Worm (Caenorhabditis elegans) whole organism, young adult: ENCODE results near the gene shc-3.

Source experiments
- B0035.1 ChIP-seq: sonication (generic microtip); optimal IDR thresholded peaks from 2 replicates; lab custom pipeline; 2016; ENCODE audit warnings: missing genetic modification characterization, mild to moderate bottlenecking, missing compliant biosample characterization, missing genotype, missing genetic modification reagents
- D2030.7 ChIP-seq: fragments of 200-800 bp; sonication (Bioruptor generic); IDR thresholded peaks from 2 replicates; pipeline ENCODE4 v1.3.6; 2022; ENCODE audit warnings: missing genetic modification reagents, missing genetic modification characterization, missing compliant biosample characterization
- F22D6.2 ChIP-seq: sonication (generic microtip); optimal IDR thresholded peaks from 2 replicates; lab custom pipeline; 2016; ENCODE audit warnings: mild to moderate bottlenecking, missing genetic modification characterization, missing compliant biosample characterization
- F23B12.7 ChIP-seq: sonication (generic microtip); optimal IDR thresholded peaks from 2 replicates; lab custom pipeline; 2017; ENCODE audit warnings: missing genetic modification characterization, mild to moderate bottlenecking, missing compliant biosample characterization, antibody characterized with exemption, moderate library complexity; ENCODE audit not compliant: insufficient read depth
- F37B4.10 ChIP-seq: fragments of 200-800 bp; sonication (Bioruptor generic); IDR thresholded peaks from 2 replicates; pipeline ENCODE4 v1.3.6; 2022; ENCODE audit warnings: missing genetic modification characterization, missing compliant biosample characterization
- F49E8.2 ChIP-seq: sonication (generic microtip); optimal IDR thresholded peaks from 3 replicates; lab custom pipeline; 2017; ENCODE audit warnings: missing genetic modification characterization, mild to moderate bottlenecking, missing compliant biosample characterization, antibody characterized with exemption, moderate library complexity; ENCODE audit not compliant: insufficient read depth
- F52B5.7 ChIP-seq: sonication (generic microtip); optimal IDR thresholded peaks from 2 replicates; lab custom pipeline; 2016; ENCODE audit warnings: mild to moderate bottlenecking, missing genetic modification characterization, missing compliant biosample characterization
- K11D2.4 ChIP-seq: fragments of 200-800 bp; sonication (Bioruptor generic); IDR thresholded peaks from 2 replicates; pipeline ENCODE4 v1.3.6; 2022; ENCODE audit warnings: missing genetic modification reagents, missing genetic modification characterization, missing compliant biosample characterization
- K12H6.12 ChIP-seq: fragments of 200-800 bp; sonication (Bioruptor generic); optimal IDR thresholded peaks from 2 replicates; lab custom pipeline; 2018; ENCODE audit warnings: mild to moderate bottlenecking, missing genetic modification characterization, missing compliant biosample characterization
- T26A5.8 ChIP-seq: sonication (generic microtip); optimal IDR thresholded peaks from 2 replicates; lab custom pipeline; 2016; ENCODE audit warnings: missing genetic modification characterization, missing compliant biosample characterization
- Y53F4B.3 ChIP-seq: fragments of 200-800 bp; sonication (Bioruptor generic); IDR thresholded peaks from 2 replicates; pipeline ENCODE4 v1.3.6; 2022; ENCODE audit warnings: missing genetic modification reagents, missing genetic modification characterization, missing compliant biosample characterization
- Y67H2A.10 ChIP-seq: fragments of 200-800 bp; sonication (Bioruptor generic); conservative IDR thresholded peaks from 2 replicates; pipeline ENCODE4 v1.3.6; 2022; ENCODE audit warnings: missing genetic modification reagents, missing genetic modification characterization, missing compliant biosample characterization
- ama-1 ChIP-seq, 3 experiments: fragments of 150-350 bp in 1 of 3; sonication (generic microtip) in 2 of 3; optimal IDR thresholded peaks; 2 replicates each; lab custom pipeline; 2014 to 2018; ENCODE audit warnings: missing biosample characterization in 2 of 3, missing genetic modification characterization in 2 of 3, missing genetic modification reagents in 2 of 3
- athp-1 ChIP-seq: sonication (generic microtip); optimal IDR thresholded peaks from 2 replicates; lab custom pipeline; 2017; ENCODE audit warnings: mild to moderate bottlenecking, missing genetic modification characterization, missing compliant biosample characterization
- attf-3 ChIP-seq: fragments of 200-800 bp; sonication (Bioruptor generic); conservative IDR thresholded peaks from 2 replicates; pipeline ENCODE4 v1.3.6; 2022; ENCODE audit warnings: missing genetic modification reagents, missing genetic modification characterization, missing compliant biosample characterization
- attf-5 ChIP-seq: fragments of 200-800 bp; sonication (Bioruptor generic); optimal IDR thresholded peaks from 2 replicates; lab custom pipeline; 2018; ENCODE audit warnings: mild to moderate bottlenecking, missing genetic modification characterization, missing compliant biosample characterization
- ceh-100 ChIP-seq: fragments of 200-800 bp; sonication (Bioruptor generic); IDR thresholded peaks from 2 replicates; pipeline ENCODE4 v1.3.6; 2022; ENCODE audit warnings: missing genetic modification reagents, missing genetic modification characterization, missing compliant biosample characterization
- die-1 ChIP-seq: sonication (generic microtip); optimal IDR thresholded peaks from 2 replicates; lab custom pipeline; 2016; ENCODE audit warnings: missing genotype, mild to moderate bottlenecking, missing genetic modification characterization, missing compliant biosample characterization
- dox-1 ChIP-seq: fragments of 200-800 bp; sonication (Bioruptor generic); IDR thresholded peaks from 2 replicates; pipeline ENCODE4 v1.3.6; 2022; ENCODE audit warnings: missing genetic modification reagents, missing genetic modification characterization, missing compliant biosample characterization
- egl-44 ChIP-seq: fragments of 200-800 bp; sonication (Bioruptor generic); IDR thresholded peaks from 2 replicates; pipeline ENCODE4 v1.3.6; 2022; ENCODE audit warnings: missing genetic modification reagents, missing genetic modification characterization, missing compliant biosample characterization
- ets-4 ChIP-seq: fragments of 200-800 bp; sonication (Bioruptor generic); optimal IDR thresholded peaks from 2 replicates; lab custom pipeline; 2018; ENCODE audit warnings: mild to moderate bottlenecking, missing genetic modification characterization, missing compliant biosample characterization
- hlh-12 ChIP-seq: sonication (generic microtip); optimal IDR thresholded peaks from 2 replicates; lab custom pipeline; 2016; ENCODE audit warnings: missing genetic modification characterization, missing compliant biosample characterization
- hmg-1.2 ChIP-seq: fragments of 200-800 bp; sonication (Bioruptor generic); IDR thresholded peaks from 2 replicates; pipeline ENCODE4 v1.3.6; 2022; ENCODE audit warnings: missing genetic modification reagents, missing genetic modification characterization, missing compliant biosample characterization
- hmg-20 ChIP-seq: fragments of 200-800 bp; sonication (Bioruptor generic); IDR thresholded peaks from 2 replicates; pipeline ENCODE4 v1.3.6; 2022; ENCODE audit warnings: missing genetic modification reagents, missing genetic modification characterization, missing compliant biosample characterization
- hrde-1 ChIP-seq: sonication (generic microtip); optimal IDR thresholded peaks from 2 replicates; lab custom pipeline; 2016; ENCODE audit warnings: missing genetic modification characterization, mild to moderate bottlenecking, missing compliant biosample characterization, moderate library complexity, missing genotype, missing genetic modification reagents, borderline replicate concordance
- lag-1 ChIP-seq: fragments of 200-800 bp; sonication (Bioruptor generic); IDR thresholded peaks from 2 replicates; pipeline ENCODE4 v1.3.6; 2022; ENCODE audit warnings: missing genetic modification reagents, missing genetic modification characterization, missing compliant biosample characterization
- let-607 ChIP-seq, 2 experiments: fragments of 200-800 bp in 1 of 2; sonication (Bioruptor generic) in 1 of 2; sonication (generic microtip) in 1 of 2; optimal IDR thresholded peaks; 2 replicates each; lab custom pipeline; 2016 to 2018; ENCODE audit warnings: mild to moderate bottlenecking in 2 of 2, missing compliant biosample characterization in 2 of 2, missing genetic modification characterization in 2 of 2, moderate library complexity in 2 of 2, missing genotype in 1 of 2
- lin-26 ChIP-seq: fragments of 200-800 bp; sonication (Bioruptor generic); IDR thresholded peaks from 2 replicates; pipeline ENCODE4 v1.3.6; 2022; ENCODE audit warnings: missing genetic modification reagents, missing genetic modification characterization, missing compliant biosample characterization
- lin-35 ChIP-seq, 3 experiments: fragments of 150-350 bp in 2 of 3; sonication (generic microtip) in 1 of 3; optimal IDR thresholded peaks; 2 replicates each; lab custom pipeline; 2014 to 2018; ENCODE audit warnings: missing biosample characterization in 3 of 3, missing genetic modification characterization in 3 of 3, missing genetic modification reagents in 3 of 3
- madf-10 ChIP-seq: sonication (generic microtip); optimal IDR thresholded peaks from 2 replicates; lab custom pipeline; 2016; ENCODE audit warnings: mild to moderate bottlenecking, missing genetic modification characterization, missing compliant biosample characterization
- madf-3 ChIP-seq: fragments of 200-800 bp; sonication (Bioruptor generic); IDR thresholded peaks from 2 replicates; pipeline ENCODE4 v1.3.6; 2022; ENCODE audit warnings: missing genetic modification reagents, missing genetic modification characterization, missing compliant biosample characterization
- mcd-1 ChIP-seq: fragments of 200-800 bp; sonication (Bioruptor generic); IDR thresholded peaks from 2 replicates; pipeline ENCODE4 v1.3.6; 2022; ENCODE audit warnings: missing genetic modification reagents, missing genetic modification characterization, missing compliant biosample characterization
- mel-28 ChIP-seq: sonication (generic microtip); optimal IDR thresholded peaks from 2 replicates; lab custom pipeline; 2016; ENCODE audit warnings: borderline replicate concordance, mild to moderate bottlenecking, missing genetic modification characterization, missing compliant biosample characterization
- mes-4 ChIP-seq: sonication (generic microtip); optimal IDR thresholded peaks from 2 replicates; lab custom pipeline; 2016; ENCODE audit warnings: missing genotype, missing genetic modification characterization, missing compliant biosample characterization
- nhr-179 ChIP-seq: sonication (generic microtip); optimal IDR thresholded peaks from 2 replicates; lab custom pipeline; 2016; ENCODE audit warnings: mild to moderate bottlenecking, missing genetic modification characterization, missing compliant biosample characterization
- rcor-1 ChIP-seq: fragments of 200-800 bp; sonication (Bioruptor generic); IDR thresholded peaks from 2 replicates; pipeline ENCODE4 v1.3.6; 2022; ENCODE audit warnings: missing genetic modification reagents, missing genetic modification characterization, missing compliant biosample characterization
- repo-1 ChIP-seq: sonication (generic microtip); optimal IDR thresholded peaks from 2 replicates; lab custom pipeline; 2017; ENCODE audit warnings: mild to moderate bottlenecking, missing genetic modification characterization, missing compliant biosample characterization
- rpc-1 ChIP-seq, 2 experiments: fragments of 150-350 bp in 1 of 2; sonication (generic microtip) in 1 of 2; optimal IDR thresholded peaks; 2 replicates each; lab custom pipeline; 2014 to 2018; ENCODE audit warnings: missing biosample characterization in 1 of 2, missing genetic modification characterization in 1 of 2, missing genetic modification reagents in 1 of 2, missing genotype in 1 of 2
- snpc-1.3 ChIP-seq: sonication (generic microtip); optimal IDR thresholded peaks from 2 replicates; lab custom pipeline; 2017; ENCODE audit warnings: missing genetic modification characterization, mild to moderate bottlenecking, missing compliant biosample characterization, antibody characterized with exemption, moderate library complexity, missing genotype, missing genetic modification reagents; ENCODE audit not compliant: insufficient read depth
- somi-1 ChIP-seq: fragments of 200-800 bp; sonication (Bioruptor generic); optimal IDR thresholded peaks from 2 replicates; lab custom pipeline; 2018; ENCODE audit warnings: mild to moderate bottlenecking, missing genetic modification characterization, missing compliant biosample characterization
- tbp1 ChIP-seq: fragments of 200-800 bp; sonication (Bioruptor generic); optimal IDR thresholded peaks from 2 replicates; lab custom pipeline; 2018; ENCODE audit warnings: mild to moderate bottlenecking, missing genetic modification characterization, missing compliant biosample characterization
- tbx-9 ChIP-seq: sonication (generic microtip); optimal IDR thresholded peaks from 2 replicates; lab custom pipeline; 2016; ENCODE audit warnings: borderline replicate concordance, missing genetic modification characterization, inconsistent platforms, missing compliant biosample characterization
- unc-62 ChIP-seq: fragments of 150-350 bp; optimal IDR thresholded peaks from 2 replicates; lab custom pipeline; 2014; ENCODE audit warnings: missing biosample characterization, missing genetic modification reagents, missing genetic modification characterization
- ztf-18 ChIP-seq: sonication (generic microtip); optimal IDR thresholded peaks from 2 replicates; lab custom pipeline; 2016; ENCODE audit warnings: missing genotype, mild to moderate bottlenecking, missing genetic modification characterization, missing compliant biosample characterization
- ztf-28 ChIP-seq: fragments of 200-800 bp; sonication (Bioruptor generic); IDR thresholded peaks from 2 replicates; pipeline ENCODE4 v1.3.6; 2022; ENCODE audit warnings: missing genetic modification reagents, missing genetic modification characterization, missing compliant biosample characterization
- ztf-3 ChIP-seq: fragments of 200-800 bp; sonication (Bioruptor generic); optimal IDR thresholded peaks from 2 replicates; lab custom pipeline; 2018; ENCODE audit warnings: mild to moderate bottlenecking, missing genetic modification characterization, missing compliant biosample characterization

shc-3 gene

DNA sequence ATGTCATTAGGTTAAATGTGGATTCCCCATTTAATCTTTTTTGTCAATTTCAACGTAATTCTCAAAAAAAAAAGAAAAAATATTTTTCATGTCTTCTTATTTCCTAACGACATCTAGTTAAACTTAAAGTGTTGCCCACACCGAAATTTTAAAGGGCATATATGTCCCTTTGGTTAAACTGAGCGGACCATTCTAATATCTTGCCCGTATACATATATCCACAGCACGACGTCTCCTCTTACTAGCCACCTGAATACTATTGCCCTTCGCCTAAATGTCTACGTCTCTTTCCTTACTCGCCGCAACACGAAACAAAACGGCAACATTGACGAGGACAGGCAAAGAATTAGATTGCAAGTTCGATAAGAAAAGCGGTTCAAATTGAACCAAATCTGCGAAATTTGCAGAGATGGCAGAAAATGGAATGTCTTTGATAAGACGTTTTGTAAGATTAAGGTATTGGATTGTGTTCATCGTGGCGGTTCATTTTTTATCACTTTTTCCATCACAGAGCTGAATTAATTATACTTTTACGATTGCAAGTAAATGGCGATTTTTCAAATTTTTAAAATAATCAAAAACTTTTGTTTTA lies 16.6 kb upstream of the shc-3 start (continued):
- TF ChIP-seq die-1 (tag; lab: Kevin White, UChicago): peak; percentile 74
- TF ChIP-seq let-607 (tag; optimal IDR thresholded peaks at IDR 0.05; lab: Kevin White, UChicago): peak; percentile 73 to 95
- peak; percentile 97 for TF ChIP-seq hmg-20 (GFP tag; lab: Robert Waterston, UW)
- TF ChIP-seq K12H6.12: peak; percentile 97
- peak; percentile 83 for TF ChIP-seq madf-3 (GFP tag; lab: Robert Waterston, UW)
- TF ChIP-seq lin-35 (GFP tag; optimal IDR thresholded peaks at IDR 0.05; lab: Kevin White, UChicago): peak in 2 of 3 experiments; percentile 88 to 98
- no peak for TF ChIP-seq Y53F4B.3 (GFP tag; lab: Robert Waterston, UW)
- no peak for TF ChIP-seq ama-1 (optimal IDR thresholded peaks at IDR 0.05; lab: Kevin White, UChicago)
- peak; percentile 11 to 73 for TF ChIP-seq ama-1 (GFP tag; optimal IDR thresholded peaks at IDR 0.05; lab: Kevin White, UChicago)
- TF ChIP-seq B0035.1 (tag; lab: Kevin White, UChicago): peak; percentile 96
- TF ChIP-seq ztf-28 (GFP tag; lab: Robert Waterston, UW): no peak; the same call in 1 of the 2 replicates
- peak; percentile 93 for TF ChIP-seq ets-4 (GFP tag; lab: Kevin White, UChicago)
- peak; percentile 82 for TF ChIP-seq tbp1 (GFP tag; lab: Kevin White, UChicago)
- peak; percentile 91 for TF ChIP-seq egl-44 (GFP tag; lab: Robert Waterston, UW)
- TF ChIP-seq nhr-179: peak; percentile 86
- TF ChIP-seq T26A5.8 (tag; lab: Kevin White, UChicago): no peak
- TF ChIP-seq F23B12.7 (tag; lab: Kevin White, UChicago): peak; percentile 98
- no peak for TF ChIP-seq D2030.7 (GFP tag; lab: Robert Waterston, UW)
- TF ChIP-seq mel-28 (tag; lab: Kevin White, UChicago): peak; percentile 61
- 0 out of 2 replicates have a peak, but pooled peaks have one; percentile 34 for TF ChIP-seq Y67H2A.10 (GFP tag; lab: Robert Waterston, UW)
- peak; percentile 98; the same call in 1 of the 2 replicates for TF ChIP-seq dox-1 (GFP tag; lab: Robert Waterston, UW)
- TF ChIP-seq mes-4 (tag; lab: Kevin White, UChicago): no peak
- peak; percentile 100 for TF ChIP-seq repo-1
- TF ChIP-seq ztf-3 (GFP tag; lab: Kevin White, UChicago): peak; percentile 86
- peak; percentile 79 for TF ChIP-seq ceh-100 (GFP tag; lab: Robert Waterston, UW)
- TF ChIP-seq F37B4.10: 0 out of 2 replicates have a peak, but pooled peaks have one; percentile 83
- peak; percentile 97 for TF ChIP-seq F22D6.2
- peak; percentile 50 for TF ChIP-seq unc-62
- peak; percentile 98 for TF ChIP-seq somi-1 (GFP tag; lab: Kevin White, UChicago)
- TF ChIP-seq attf-5 (GFP tag; lab: Kevin White, UChicago): peak; percentile 57
- TF ChIP-seq lag-1 (GFP tag; lab: Robert Waterston, UW): 0 out of 2 replicates have a peak, but pooled peaks have one; percentile 57
- peak; percentile 62 for TF ChIP-seq athp-1 (tag; lab: Kevin White, UChicago)
- peak; percentile 9 for TF ChIP-seq tbx-9 (tag; lab: Kevin White, UChicago)
- no peak for TF ChIP-seq F49E8.2 (tag; lab: Kevin White, UChicago)
- peak; percentile 69 for TF ChIP-seq ztf-18 (tag; lab: Kevin White, UChicago)
- TF ChIP-seq hlh-12 (tag; lab: Kevin White, UChicago): no peak
- TF ChIP-seq rpc-1 (optimal IDR thresholded peaks at IDR 0.05; lab: Kevin White, UChicago): peak; percentile 15
- no peak for TF ChIP-seq rpc-1 (tag; optimal IDR thresholded peaks at IDR 0.05; lab: Kevin White, UChicago)
- TF ChIP-seq attf-3 (GFP tag; lab: Robert Waterston, UW): peak; percentile 74
- peak; percentile 97 for TF ChIP-seq madf-10 (tag; lab: Kevin White, UChicago)
- TF ChIP-seq rcor-1: peak; percentile 98
- peak; percentile 22 for TF ChIP-seq hrde-1 (tag; lab: Kevin White, UChicago)
- TF ChIP-seq hmg-1.2 (GFP tag; lab: Robert Waterston, UW): peak; percentile 86
- TF ChIP-seq mcd-1 (GFP tag; lab: Robert Waterston, UW): peak; percentile 92
- TF ChIP-seq K11D2.4 (GFP tag; lab: Robert Waterston, UW): peak; percentile 99
- TF ChIP-seq F52B5.7 (tag; lab: Kevin White, UChicago): peak; percentile 94
- TF ChIP-seq snpc-1.3: peak; percentile 10
- TF ChIP-seq lin-26 (GFP tag; lab: Robert Waterston, UW): peak; percentile 81
